Fruit fly (Drosophila melanogaster): ENCODE measurements around the gene Mitofilin.
A peak's percentile ranks its signal among the peaks of the same experiment; 100 is the strongest.

Mitofilin gene

dm6 chr3R:22042982-22043381 is 19.8 kb upstream of the Mitofilin start (continued):
- TF ChIP-seq zf30C (GFP tag; optimal IDR thresholded peaks at IDR 0.05) (no peak), CG11093 (GFP tag; IDR thresholded peaks at IDR 0.05) (no peak), pros (GFP tag; optimal IDR thresholded peaks at IDR 0.05) (no peak), Myb (GFP tag; optimal IDR thresholded peaks at IDR 0.05) (no peak), NC2α (GFP tag; optimal IDR thresholded peaks at IDR 0.05) (no peak), crc (GFP tag; optimal IDR thresholded peaks at IDR 0.05) (no peak), CG11085 (GFP tag; IDR thresholded peaks at IDR 0.05) (no peak), CG12769 (tag; optimal IDR thresholded peaks at IDR 0.05) (no peak), CG13424 (tag; optimal IDR thresholded peaks at IDR 0.05) (no peak), Trl (optimal IDR thresholded peaks at IDR 0.05) (no peak), Trl (GFP tag; optimal IDR thresholded peaks at IDR 0.05) (no peak), CG2199 (GFP tag; IDR thresholded peaks at IDR 0.05) (0 out of 3 replicates have a peak, but pooled peaks have one; percentile 11), pum (GFP tag; optimal IDR thresholded peaks at IDR 0.05) (no peak), jing (GFP tag; optimal IDR thresholded peaks at IDR 0.05) (no peak), CG12104 (GFP tag; optimal IDR thresholded peaks at IDR 0.05) (no peak), otp (GFP tag; IDR thresholded peaks at IDR 0.05) (no peak), dati (GFP tag; IDR thresholded peaks at IDR 0.05) (no peak), CG7556 (GFP tag; optimal IDR thresholded peaks at IDR 0.05) (no peak), ken (GFP tag; IDR thresholded peaks at IDR 0.05) (0 out of 3 replicates have a peak, but pooled peaks have one; percentile 30), ham (GFP tag; IDR thresholded peaks at IDR 0.05) (no peak), zfh2 (GFP tag; optimal IDR thresholded peaks at IDR 0.05) (no peak), CG8290 (GFP tag; optimal IDR thresholded peaks at IDR 0.05) (no peak), CG8290 (tag; optimal IDR thresholded peaks at IDR 0.05) (no peak), CG17385 (GFP tag; optimal IDR thresholded peaks at IDR 0.05) (no peak), Taf1 (GFP tag; IDR thresholded peaks at IDR 0.05) (no peak), az2 (GFP tag; optimal IDR thresholded peaks at IDR 0.05) (no peak), gem (tag; optimal IDR thresholded peaks at IDR 0.05) (no peak), Lhr (GFP tag; optimal IDR thresholded peaks at IDR 0.05) (no peak), Deaf1 (tag; optimal IDR thresholded peaks at IDR 0.05) (no peak), CG34422 (GFP tag; IDR thresholded peaks at IDR 0.05) (no peak), CG7786 (GFP tag; optimal IDR thresholded peaks at IDR 0.05) (no peak), Blimp-1 (GFP tag; optimal IDR thresholded peaks at IDR 0.05) (no peak), CG13894 (tag; optimal IDR thresholded peaks at IDR 0.05) (no peak), wor (GFP tag; IDR thresholded peaks at IDR 0.05) (no peak), Eip74EF (GFP tag; optimal IDR thresholded peaks at IDR 0.05) (no peak), sug (tag; optimal IDR thresholded peaks at IDR 0.05) (no peak), caup (GFP tag; optimal IDR thresholded peaks at IDR 0.05; ENCODE audit: severe bottlenecking) (no peak), Ptx1 (GFP tag; IDR thresholded peaks at IDR 0.05) (no peak), B-H1 (GFP tag; IDR thresholded peaks at IDR 0.05) (no peak), Optix (GFP tag; IDR thresholded peaks at IDR 0.05) (no peak), fd102C (GFP tag; optimal IDR thresholded peaks at IDR 0.05) (no peak), Dll (GFP tag; IDR thresholded peaks at IDR 0.05; ENCODE audit: partially characterized antibody) (no peak), Rfx (GFP tag; IDR thresholded peaks at IDR 0.05) (no peak), Hr3 (GFP tag; optimal IDR thresholded peaks at IDR 0.05) (no peak), CG3847 (GFP tag; IDR thresholded peaks at IDR 0.05) (0 out of 2 replicates have a peak, but pooled peaks have one; percentile 14), CG6791 (GFP tag; IDR thresholded peaks at IDR 0.05; ENCODE audit: partially characterized antibody) (no peak), BEAF-32 (GFP tag; optimal IDR thresholded peaks at IDR 0.05) (no peak), Dfd (GFP tag; optimal IDR thresholded peaks at IDR 0.05) (peak in 1 of 2 experiments; percentile 45), sob (GFP tag; IDR thresholded peaks at IDR 0.05) (no peak), CG17568 (GFP tag; optimal IDR thresholded peaks at IDR 0.05) (no peak), CG4617 (GFP tag; optimal IDR thresholded peaks at IDR 0.05; ENCODE audit: borderline replicate concordance) (no peak), CG10431 (GFP tag; optimal IDR thresholded peaks at IDR 0.05) (no peak)

Data from whole organism, embryonic.